Worm (Caenorhabditis elegans) whole organism, L1 larva: ENCODE data around the gene B0244.6.

Source experiments
- Y116A8C.19 ChIP-seq: sonication (generic microtip); optimal IDR thresholded peaks from 2 replicates; lab custom pipeline; 2016; ENCODE audit warnings: missing compliant biosample characterization, missing genetic modification characterization, borderline replicate concordance
- aha-1 ChIP-seq: fragments of 150-350 bp; optimal IDR thresholded peaks from 2 replicates; lab custom pipeline; 2014; ENCODE audit warnings: missing biosample characterization, missing genetic modification characterization
- alr-1 ChIP-seq: fragments of 200-800 bp; sonication (Bioruptor generic); optimal IDR thresholded peaks from 2 replicates; lab custom pipeline; 2018; ENCODE audit warnings: borderline replicate concordance, mild to moderate bottlenecking, missing genetic modification characterization, missing compliant biosample characterization
- ceh-8 ChIP-seq: fragments of 200-800 bp; sonication (Bioruptor generic); optimal IDR thresholded peaks from 2 replicates; lab custom pipeline; 2018; ENCODE audit warnings: mild to moderate bottlenecking, missing genetic modification characterization, moderate library complexity, missing compliant biosample characterization
- ceh-88 ChIP-seq: fragments of 200-800 bp; sonication (Bioruptor generic); IDR thresholded peaks from 2 replicates; pipeline ENCODE4 v1.3.6; 2022; ENCODE audit warnings: missing genetic modification characterization, missing compliant biosample characterization
- ceh-90 ChIP-seq: sonication (generic microtip); optimal IDR thresholded peaks from 2 replicates; lab custom pipeline; 2016; ENCODE audit warnings: missing genetic modification characterization, missing compliant biosample characterization
- efl-3 ChIP-seq: fragments of 200-800 bp; sonication (Bioruptor generic); optimal IDR thresholded peaks from 2 replicates; lab custom pipeline; 2018; ENCODE audit warnings: mild to moderate bottlenecking, missing genetic modification characterization, missing compliant biosample characterization
- egl-13 ChIP-seq: sonication (generic microtip); optimal IDR thresholded peaks from 2 replicates; lab custom pipeline; 2016; ENCODE audit warnings: missing genotype, missing genetic modification reagents, missing genetic modification characterization, missing compliant biosample characterization
- hlh-17 ChIP-seq: fragments of 200-800 bp; sonication (Bioruptor generic); optimal IDR thresholded peaks from 2 replicates; lab custom pipeline; 2018; ENCODE audit warnings: missing genetic modification characterization, mild to moderate bottlenecking, missing compliant biosample characterization, moderate library complexity, borderline replicate concordance
- hlh-4 ChIP-seq: sonication (generic microtip); optimal IDR thresholded peaks from 2 replicates; lab custom pipeline; 2016; ENCODE audit warnings: mild to moderate bottlenecking, missing genetic modification characterization, missing compliant biosample characterization
- hpl-2 ChIP-seq: fragments of 150-350 bp; optimal IDR thresholded peaks from 2 replicates; lab custom pipeline; 2014; ENCODE audit warnings: missing biosample characterization, missing genetic modification reagents, missing genetic modification characterization
- irx-1 ChIP-seq: sonication (generic microtip); optimal IDR thresholded peaks from 2 replicates; lab custom pipeline; 2016; ENCODE audit warnings: missing genetic modification characterization, missing compliant biosample characterization
- lin-14 ChIP-seq: fragments of 200-800 bp; sonication (Bioruptor generic); optimal IDR thresholded peaks from 2 replicates; lab custom pipeline; 2018; ENCODE audit warnings: mild to moderate bottlenecking, missing genetic modification characterization, moderate library complexity, missing compliant biosample characterization
- lin-35 ChIP-seq, 2 experiments: fragments of 150-350 bp; optimal IDR thresholded peaks; 2 replicates each; lab custom pipeline; 2014; ENCODE audit warnings: missing biosample characterization in 2 of 2, missing genetic modification characterization in 2 of 2, missing genetic modification reagents in 2 of 2
- lir-3 ChIP-seq: sonication (generic microtip); optimal IDR thresholded peaks from 2 replicates; lab custom pipeline; 2016; ENCODE audit warnings: mild to moderate bottlenecking, missing genetic modification characterization, moderate library complexity, missing compliant biosample characterization; ENCODE audit not compliant: poor library complexity
- lsy-2 ChIP-seq, 2 experiments: fragments of 150-350 bp; optimal IDR thresholded peaks; 2 replicates each; lab custom pipeline; 2014; ENCODE audit warnings: missing biosample characterization in 2 of 2, missing genetic modification characterization in 2 of 2
- mab-9 ChIP-seq: fragments of 200-800 bp; sonication (Bioruptor generic); IDR thresholded peaks from 2 replicates; pipeline ENCODE4 v1.3.6; 2022; ENCODE audit warnings: missing genetic modification reagents, missing genetic modification characterization, missing compliant biosample characterization
- mep-1 ChIP-seq: fragments of 150-350 bp; optimal IDR thresholded peaks from 2 replicates; lab custom pipeline; 2014; ENCODE audit warnings: missing biosample characterization, missing genetic modification characterization
- nhr-11 ChIP-seq: fragments of 150-350 bp; optimal IDR thresholded peaks from 2 replicates; lab custom pipeline; 2014; ENCODE audit warnings: missing biosample characterization, missing genetic modification characterization
- nhr-19 ChIP-seq: fragments of 200-800 bp; sonication (Bioruptor generic); conservative IDR thresholded peaks from 2 replicates; pipeline ENCODE4 v1.3.6; 2022; ENCODE audit warnings: missing genetic modification characterization, missing compliant biosample characterization
- nhr-237 ChIP-seq: fragments of 150-350 bp; optimal IDR thresholded peaks from 2 replicates; lab custom pipeline; 2014; ENCODE audit warnings: missing biosample characterization, missing genetic modification characterization
- nhr-77 ChIP-seq: fragments of 150-350 bp; optimal IDR thresholded peaks from 2 replicates; lab custom pipeline; 2014; ENCODE audit warnings: missing biosample characterization, missing genetic modification characterization
- nhr-85 ChIP-seq: sonication (generic microtip); peaks from one replicate; lab custom pipeline; 2016; ENCODE audit warnings: missing genetic modification characterization, inconsistent platforms, missing compliant biosample characterization
- pax-3 ChIP-seq: fragments of 200-800 bp; sonication (Bioruptor generic); optimal IDR thresholded peaks from 2 replicates; lab custom pipeline; 2018; ENCODE audit warnings: mild to moderate bottlenecking, missing genetic modification characterization, moderate library complexity, missing compliant biosample characterization
- skn-1 ChIP-seq: fragments of 150-350 bp; optimal IDR thresholded peaks from 2 replicates; lab custom pipeline; 2014; ENCODE audit warnings: missing biosample characterization, missing genetic modification characterization
- snpc-4 ChIP-seq: fragments of 150-350 bp; optimal IDR thresholded peaks from 2 replicates; lab custom pipeline; 2014; ENCODE audit warnings: missing biosample characterization, missing genetic modification characterization
- sptf-1 ChIP-seq: fragments of 150-350 bp; optimal IDR thresholded peaks from 2 replicates; lab custom pipeline; 2014; ENCODE audit warnings: missing biosample characterization, missing genetic modification characterization
- sup-37 ChIP-seq: fragments of 200-800 bp; sonication (Bioruptor generic); optimal IDR thresholded peaks from 2 replicates; lab custom pipeline; 2018; ENCODE audit warnings: mild to moderate bottlenecking, missing genetic modification characterization, missing compliant biosample characterization
- unc-130 ChIP-seq: fragments of 150-350 bp; optimal IDR thresholded peaks from 2 replicates; lab custom pipeline; 2017; ENCODE audit warnings: missing biosample characterization, missing genetic modification characterization, inconsistent platforms
- unc-30 ChIP-seq: sonication (generic microtip); optimal IDR thresholded peaks from 2 replicates; lab custom pipeline; 2017; ENCODE audit warnings: missing biosample characterization, missing genetic modification characterization
- unc-62 ChIP-seq: fragments of 150-350 bp; optimal IDR thresholded peaks from 2 replicates; lab custom pipeline; 2014; ENCODE audit warnings: missing biosample characterization, missing genetic modification reagents, missing genetic modification characterization
- unc-98 ChIP-seq: fragments of 200-800 bp; sonication (Bioruptor generic); IDR thresholded peaks from 2 replicates; pipeline ENCODE4 v1.3.6; 2022; ENCODE audit warnings: missing genetic modification characterization, missing compliant biosample characterization
- vab-15 ChIP-seq: sonication (generic microtip); optimal IDR thresholded peaks from 2 replicates; lab custom pipeline; 2017; ENCODE audit warnings: missing genotype, mild to moderate bottlenecking, missing genetic modification characterization, missing compliant biosample characterization
- zip-4 ChIP-seq: fragments of 200-800 bp; sonication (Bioruptor generic); optimal IDR thresholded peaks from 2 replicates; lab custom pipeline; 2018; ENCODE audit warnings: mild to moderate bottlenecking, missing genetic modification characterization, moderate library complexity, missing compliant biosample characterization
- ztf-11 ChIP-seq, 2 experiments: sonication (generic microtip); optimal IDR thresholded peaks; 2 replicates each; lab custom pipeline; 2016 to 2017; ENCODE audit warnings: missing genetic modification characterization in 2 of 2, missing biosample characterization in 1 of 2, missing compliant biosample characterization in 1 of 2
- ztf-4 ChIP-seq: fragments of 150-350 bp; optimal IDR thresholded peaks from 2 replicates; lab custom pipeline; 2014; ENCODE audit warnings: missing biosample characterization, missing genetic modification characterization

Gene B0244.6

ce11 chrIII:5758519-5759099, 20.8 kb downstream of the B0244.6 start (continued):
- TF ChIP-seq lin-35 (GFP tag; optimal IDR thresholded peaks at IDR 0.05; lab: Kevin White, UChicago) (peak in 1 of 2 experiments; percentile 35), unc-130 (tag; lab: Kevin White, UChicago) (no peak), alr-1 (tag; lab: Kevin White, UChicago) (no peak), nhr-77 (tag; lab: Kevin White, UChicago) (no peak), ztf-11 (tag; optimal IDR thresholded peaks at IDR 0.05; lab: Kevin White, UChicago) (peak in 1 of 2 experiments; percentile 19), egl-13 (tag; lab: Kevin White, UChicago) (peak; percentile 78), sptf-1 (tag; lab: Kevin White, UChicago) (no peak), aha-1 (tag; lab: Kevin White, UChicago) (no peak), unc-30 (no peak), lin-14 (GFP tag; lab: Kevin White, UChicago) (peak; percentile 94), unc-98 (GFP tag; lab: Robert Waterston, UW) (no peak), nhr-237 (tag; lab: Kevin White, UChicago) (no peak), hlh-4 (tag; lab: Kevin White, UChicago) (no peak), zip-4 (GFP tag; lab: Kevin White, UChicago) (no peak), irx-1 (tag; lab: Kevin White, UChicago) (peak; percentile 52), hlh-17 (GFP tag; lab: Kevin White, UChicago) (no peak), nhr-11 (tag; lab: Kevin White, UChicago) (peak; percentile 40), Y116A8C.19 (tag; lab: Kevin White, UChicago) (no peak), unc-62 (GFP tag; lab: Kevin White, UChicago) (no peak), mab-9 (GFP tag; lab: Robert Waterston, UW) (peak; percentile 50; the same call in 1 of the 2 replicates), vab-15 (no peak), efl-3 (GFP tag; lab: Kevin White, UChicago) (no peak), skn-1 (no peak), lir-3 (peak; percentile 29), snpc-4 (tag; lab: Kevin White, UChicago) (no peak), nhr-19 (peak; percentile 25; the same call in 1 of the 2 replicates), ztf-4 (tag; lab: Kevin White, UChicago) (peak; percentile 65), lsy-2 (tag; optimal IDR thresholded peaks at IDR 0.05; lab: Kevin White, UChicago) (peak; percentile 51 to 71), ceh-8 (GFP tag; lab: Kevin White, UChicago) (no peak), pax-3 (tag; lab: Kevin White, UChicago) (peak; percentile 63), sup-37 (GFP tag; lab: Kevin White, UChicago) (no peak)
- TF ChIP-seq, all 84 proteins: peak for 36

DNA sequence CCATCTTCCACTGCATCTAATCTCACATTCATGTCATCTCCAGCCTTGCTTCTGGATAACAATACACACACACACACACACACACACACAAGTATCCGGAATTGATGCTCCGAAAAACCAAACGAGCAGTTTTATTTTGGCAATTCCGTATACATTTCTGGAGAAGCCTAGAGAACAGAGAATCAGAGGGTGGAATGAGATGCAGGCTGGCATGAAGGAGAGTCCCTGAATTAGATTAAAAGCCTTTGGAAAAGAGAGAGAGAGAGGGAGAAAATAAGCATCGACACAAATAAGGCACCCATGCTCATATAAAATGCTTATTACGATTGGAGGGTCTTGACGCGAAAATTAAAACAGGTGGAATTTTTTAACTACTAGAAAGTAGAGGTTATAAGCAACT, 22.9 kb downstream of the B0244.6 start:
- TF ChIP-seq alr-1 (tag; lab: Kevin White, UChicago), result no peak
- TF ChIP-seq unc-98 (GFP tag; lab: Robert Waterston, UW), result no peak
- TF ChIP-seq lin-14 (GFP tag; lab: Kevin White, UChicago), result peak; percentile 60

DNA sequence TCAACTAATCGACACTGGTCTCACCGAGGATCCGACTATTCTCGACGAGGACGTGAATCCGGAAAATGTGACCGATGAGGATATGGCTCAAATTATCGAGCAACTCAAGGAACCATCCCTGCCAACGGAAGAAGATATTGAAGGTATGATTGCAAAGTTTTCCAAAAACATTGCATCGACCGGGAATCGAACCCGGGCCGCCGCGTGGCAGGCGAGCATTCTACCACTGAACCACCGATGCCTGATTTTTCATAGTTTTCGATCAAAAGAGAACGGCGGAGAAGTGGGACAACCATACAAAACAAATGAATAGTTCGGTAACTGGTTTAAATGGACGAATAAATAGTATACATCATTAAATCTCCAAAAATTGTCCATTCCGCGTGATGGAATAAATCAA, 24.1 kb downstream of the B0244.6 start:
- TF ChIP-seq snpc-4 (tag; lab: Kevin White, UChicago), result no peak
- TF ChIP-seq ceh-90 (tag; lab: Kevin White, UChicago), result no peak
- TF ChIP-seq aha-1 (tag; lab: Kevin White, UChicago), result no peak
- TF ChIP-seq nhr-85 (tag; lab: Kevin White, UChicago), result no peak
- TF ChIP-seq ceh-88, result no peak
- TF ChIP-seq mep-1 (tag; lab: Kevin White, UChicago), result no peak
- no peak for TF ChIP-seq hlh-4 (tag; lab: Kevin White, UChicago)
- no peak for TF ChIP-seq hpl-2 (GFP tag; lab: Kevin White, UChicago)
- TF ChIP-seq lsy-2 (tag; optimal IDR thresholded peaks at IDR 0.05; lab: Kevin White, UChicago), result no peak
- no peak for TF ChIP-seq nhr-11 (tag; lab: Kevin White, UChicago)
